Worm (Caenorhabditis elegans): Measurements from ENCODE around the gene mmad-1.

DNA sequence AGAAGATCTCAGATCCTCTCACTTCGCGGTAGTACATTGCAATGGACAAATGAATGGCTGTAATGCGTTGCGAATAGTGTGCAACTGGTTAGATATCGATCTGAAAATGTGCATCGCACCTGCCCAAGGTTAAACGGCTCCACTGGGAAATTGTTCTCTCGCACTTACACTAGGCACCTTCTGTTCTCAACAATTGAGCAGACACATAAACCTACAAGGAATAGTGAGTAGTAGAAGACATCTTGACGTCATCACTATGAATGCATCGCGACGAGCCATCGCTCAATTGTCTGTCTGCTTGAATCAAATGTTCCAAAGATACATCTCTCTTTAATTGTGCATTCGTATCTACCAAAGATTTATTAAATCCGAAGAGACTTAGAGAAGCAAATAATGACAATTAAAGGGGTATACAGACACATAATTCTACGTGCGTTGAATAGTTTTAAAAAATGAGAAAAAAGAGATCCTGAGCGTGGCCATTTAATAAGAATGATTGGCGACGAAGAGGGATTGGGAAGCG is 14.3 kb upstream of the mmad-1 start, which contains the start of gene T05D4.2:
- TF ChIP-seq T22C8.4 (GFP tag; IDR thresholded peaks at IDR 0.05) (no peak), klf-2 (GFP tag; conservative IDR thresholded peaks at IDR 0.05) (no peak), ztf-23 (GFP tag; IDR thresholded peaks at IDR 0.05) (no peak), med-1 (GFP tag; optimal IDR thresholded peaks at IDR 0.05; ENCODE audit: insufficient read depth) (no peak), ztf-29 (GFP tag; IDR thresholded peaks at IDR 0.05) (no peak), tab-1 (GFP tag; IDR thresholded peaks at IDR 0.05) (no peak), flt-1 (GFP tag; IDR thresholded peaks at IDR 0.05) (no peak)

Data from whole organism, midembryonic.